Worm (Caenorhabditis elegans) whole organism, L4/young adult: ENCODE results near the gene M117.4.

Experiments used
- W03F9.2 ChIP-seq: fragments of 150-350 bp; optimal IDR thresholded peaks from 2 replicates; lab custom pipeline; 2014; ENCODE audit warnings: missing biosample characterization, missing genetic modification characterization
- dao-5 ChIP-seq: sonication (generic microtip); optimal IDR thresholded peaks from 2 replicates; lab custom pipeline; 2016; ENCODE audit warnings: missing genotype, missing genetic modification characterization, moderate library complexity, missing compliant biosample characterization
- him-1 ChIP-seq: sonication (generic microtip); optimal IDR thresholded peaks from 2 replicates; lab custom pipeline; 2016; ENCODE audit warnings: missing genotype, missing genetic modification reagents, missing genetic modification characterization, missing compliant biosample characterization

M117.4 gene

ce11 chrIV:11812017-11812416 lies 21.3 kb downstream of the M117.4 start:
- TF ChIP-seq W03F9.2 (tag; lab: Kevin White, UChicago), result no peak
- TF ChIP-seq dao-5, result no peak
- no peak for TF ChIP-seq him-1 (tag; lab: Kevin White, UChicago)

DNA sequence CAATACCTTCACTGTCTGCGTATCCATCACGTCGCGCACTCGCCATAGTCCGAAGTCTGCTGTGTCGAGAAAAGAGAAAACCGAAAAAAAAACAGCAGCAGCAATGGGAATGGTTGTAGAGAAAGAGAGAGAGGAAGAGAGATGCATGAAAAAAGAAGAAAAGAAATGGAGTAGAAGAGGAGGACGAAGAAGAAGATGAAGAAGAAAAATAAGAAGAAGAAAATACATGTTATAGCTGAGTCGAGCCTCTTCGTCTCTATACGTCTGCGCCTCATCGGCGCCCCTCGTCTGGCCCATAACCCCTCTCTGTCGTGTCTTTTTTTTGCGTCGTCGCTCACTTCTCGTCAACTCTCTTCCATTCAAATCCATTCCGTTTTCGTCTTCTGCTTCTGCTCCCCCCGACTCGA lies 23.6 kb downstream of the M117.4 start:
- TF ChIP-seq W03F9.2 (tag; lab: Kevin White, UChicago), result no peak
- TF ChIP-seq him-1 (tag; lab: Kevin White, UChicago), result peak; percentile 78

DNA sequence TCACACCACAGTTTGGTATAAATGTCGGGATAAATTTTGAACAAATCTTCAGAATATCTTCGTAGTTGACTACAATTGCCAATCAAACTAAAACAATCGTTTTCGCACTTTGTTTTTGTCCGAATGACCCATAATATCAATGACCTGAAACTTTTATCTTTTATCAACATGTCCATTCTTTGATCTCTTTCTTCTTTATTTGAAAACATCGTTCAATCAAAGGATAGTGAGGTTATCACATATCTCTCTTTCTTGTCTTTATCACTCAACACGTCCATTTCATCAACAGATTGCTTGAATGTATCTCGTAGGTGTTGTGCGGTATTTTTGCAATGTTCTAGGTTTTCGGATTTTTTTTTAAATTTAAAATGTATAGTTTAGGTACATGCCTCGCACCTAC lies 24.3 kb downstream of the M117.4 start:
- TF ChIP-seq him-1 (tag; lab: Kevin White, UChicago) (no peak), W03F9.2 (tag; lab: Kevin White, UChicago) (no peak), dao-5 (no peak)

ce11 chrIV:11804053-11804452 lies 29.3 kb downstream of the M117.4 start, which contains the start of gene H01G02.1:
TSS of gene H01G02.1 (minus strand) at chrIV:11804153.
- TF ChIP-seq him-1 (tag; lab: Kevin White, UChicago), result no peak
- TF ChIP-seq W03F9.2 (tag; lab: Kevin White, UChicago), result no peak
- no peak for TF ChIP-seq dao-5

ce11 chrIV:11803044-11803443 lies 30.3 kb downstream of the M117.4 start, which contains the start of gene H01G02.4:
TSS of gene H01G02.4 (minus strand) at chrIV:11803144.
- TF ChIP-seq him-1 (tag; lab: Kevin White, UChicago), result no peak

- no peak for TF ChIP-seq him-1 (tag; lab: Kevin White, UChicago)
- no peak for TF ChIP-seq dao-5
- no peak for TF ChIP-seq W03F9.2 (tag; lab: Kevin White, UChicago)
Measured at ce11 chrIV:11801078-11801477, 32.3 kb downstream of the M117.4 start, which contains the start of gene dyf-18. TSS of gene dyf-18 (minus strand) at chrIV:11801178.

- TF ChIP-seq dao-5 (no peak), W03F9.2 (tag; lab: Kevin White, UChicago) (no peak), him-1 (tag; lab: Kevin White, UChicago) (no peak)
Measured at ce11 chrIV:11799240-11799639, 34.1 kb downstream of the M117.4 start.

DNA sequence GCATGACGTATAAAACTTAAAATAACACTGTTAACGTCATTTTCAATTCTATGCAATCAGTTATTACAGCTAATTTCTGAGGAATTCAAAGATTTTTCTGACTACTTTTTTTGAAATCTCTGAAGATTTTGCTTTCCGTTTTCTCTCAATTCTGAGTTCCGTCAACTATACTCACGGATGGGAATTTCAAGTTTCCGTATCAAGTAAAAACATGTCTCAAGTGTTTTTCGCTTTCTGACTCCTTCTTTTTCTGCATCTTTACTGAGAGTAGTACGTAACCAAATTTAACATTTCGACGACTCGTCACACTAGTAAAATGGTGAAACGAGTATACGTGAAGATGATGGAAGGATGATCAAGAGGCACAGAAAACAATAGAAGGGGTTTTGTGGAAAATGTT lies 36.5 kb downstream of the M117.4 start:
- TF ChIP-seq W03F9.2 (tag; lab: Kevin White, UChicago), result no peak
- TF ChIP-seq him-1 (tag; lab: Kevin White, UChicago), result no peak
- no peak for TF ChIP-seq dao-5

- TF ChIP-seq him-1 (tag; lab: Kevin White, UChicago) (no peak), dao-5 (no peak), W03F9.2 (tag; lab: Kevin White, UChicago) (no peak)
Measured at ce11 chrIV:11795964-11796363, 37.4 kb downstream of the M117.4 start.

- TF ChIP-seq W03F9.2 (tag; lab: Kevin White, UChicago), result no peak
- TF ChIP-seq him-1 (tag; lab: Kevin White, UChicago), result peak; percentile 46
Measured at ce11 chrIV:11793170-11793569, 40.2 kb downstream of the M117.4 start.

- TF ChIP-seq W03F9.2 (tag; lab: Kevin White, UChicago) (no peak), dao-5 (no peak), him-1 (tag; lab: Kevin White, UChicago) (no peak)
Measured at ce11 chrIV:11792495-11792894, 40.9 kb downstream of the M117.4 start, which contains the start of gene H01G02.3. TSS of gene H01G02.3 (minus strand) at chrIV:11792595.

ce11 chrIV:11788383-11788963 lies 44.9 kb downstream of the M117.4 start:
- TF ChIP-seq W03F9.2 (tag; lab: Kevin White, UChicago), result no peak
- no peak for TF ChIP-seq dao-5
- no peak for TF ChIP-seq him-1 (tag; lab: Kevin White, UChicago)

DNA sequence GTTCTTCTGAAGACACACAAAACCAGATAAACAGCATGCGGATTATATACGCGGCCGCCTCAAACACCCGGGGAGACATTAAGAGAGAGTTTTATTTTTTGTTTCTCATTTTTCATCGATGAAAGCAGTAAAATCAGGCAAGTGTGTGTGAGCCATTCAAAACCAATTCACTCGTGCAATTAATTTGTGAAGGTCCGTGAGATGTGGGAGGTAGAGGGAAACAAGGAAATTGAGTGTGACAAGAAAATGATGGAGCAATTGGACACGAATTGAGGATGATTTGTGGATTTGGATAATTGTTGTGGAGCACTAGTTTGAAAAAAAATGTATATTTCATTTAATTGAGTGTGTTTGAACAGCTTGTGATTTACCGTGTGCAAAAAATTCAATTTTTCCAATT lies 45.6 kb downstream of the M117.4 start:
- no peak for TF ChIP-seq him-1 (tag; lab: Kevin White, UChicago)
- TF ChIP-seq W03F9.2 (tag; lab: Kevin White, UChicago), result no peak
- no peak for TF ChIP-seq dao-5

ce11 chrIV:11785064-11785840 lies 48.1 kb downstream of the M117.4 start:
- TF ChIP-seq dao-5 (no peak), him-1 (tag; lab: Kevin White, UChicago) (peak; percentile 67)
